Worm (Caenorhabditis elegans): ENCODE data around the gene T07E3.3.

T07E3.3 gene

DNA sequence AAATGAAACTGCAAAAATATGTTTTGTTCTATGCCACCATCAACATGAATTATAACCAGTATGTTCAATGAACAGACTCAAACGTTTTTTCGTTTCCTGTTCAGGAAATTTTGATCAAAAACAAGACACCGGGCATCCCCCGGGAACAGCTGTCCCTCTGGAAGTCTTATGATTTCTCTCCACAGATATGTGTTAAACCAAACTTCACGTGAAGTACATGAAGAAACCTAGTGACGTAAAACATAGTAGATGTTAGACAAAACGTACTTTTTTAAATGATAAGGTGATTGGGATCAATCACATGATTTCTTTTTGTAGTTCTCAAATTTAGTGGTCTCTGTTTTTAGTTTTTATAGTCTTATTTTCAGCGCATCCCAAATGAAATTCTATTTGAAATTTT, 5.2 kb upstream of the T07E3.3 start:
- no peak for TF ChIP-seq hmg-4 (GFP tag; optimal IDR thresholded peaks at IDR 0.05)
- no peak for TF ChIP-seq hmbx-1 (tag; optimal IDR thresholded peaks at IDR 0.05)

ce11 chrIII:6900609-6901008, 3.1 kb upstream of the T07E3.3 start:
- TF ChIP-seq scrt-1 (GFP tag; IDR thresholded peaks at IDR 0.05): no peak
- TF ChIP-seq B0310.2 (tag; optimal IDR thresholded peaks at IDR 0.05): no peak

DNA sequence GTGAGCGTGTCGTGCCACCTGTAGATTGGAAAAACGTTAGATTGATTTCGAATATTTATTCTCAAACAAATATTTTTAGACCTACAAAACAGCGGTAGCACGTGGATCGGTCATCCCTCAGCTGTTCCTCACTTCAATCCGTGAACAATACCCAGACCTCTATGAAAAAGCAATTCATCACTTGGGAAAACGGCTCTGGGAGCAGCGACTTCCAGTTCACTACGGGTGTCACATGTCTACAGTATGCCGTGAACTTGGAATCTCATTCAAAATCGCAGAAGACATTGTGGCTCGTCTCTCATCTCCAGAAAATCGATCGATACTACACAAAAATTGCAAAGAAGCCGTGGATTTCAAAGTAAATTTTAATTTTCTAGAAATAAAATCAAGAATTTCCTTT, 791 bp downstream of the T07E3.3 start:
- no peak for TF ChIP-seq tbx-11 (GFP tag; IDR thresholded peaks at IDR 0.05)
- no peak for TF ChIP-seq hnd-1 (tag; optimal IDR thresholded peaks at IDR 0.05)
- TF ChIP-seq B0310.2 (tag; optimal IDR thresholded peaks at IDR 0.05): no peak
- no peak for TF ChIP-seq ceh-13 (GFP tag; optimal IDR thresholded peaks at IDR 0.05)
- TF ChIP-seq ceh-36 (tag; optimal IDR thresholded peaks at IDR 0.05): no peak
- TF ChIP-seq hmbx-1 (tag; optimal IDR thresholded peaks at IDR 0.05): no peak
- no peak for TF ChIP-seq scrt-1 (GFP tag; IDR thresholded peaks at IDR 0.05)
- TF ChIP-seq ets-7 (tag; optimal IDR thresholded peaks at IDR 0.05): no peak
- no peak for TF ChIP-seq tbx-37 (GFP tag; conservative IDR thresholded peaks at IDR 0.05)
- no peak for TF ChIP-seq aly-1 (tag; optimal IDR thresholded peaks at IDR 0.05)
- TF ChIP-seq ama-1 (optimal IDR thresholded peaks at IDR 0.05): no peak
- no peak for TF ChIP-seq sea-1 (GFP tag; conservative IDR thresholded peaks at IDR 0.05)
- TF ChIP-seq pes-1 (GFP tag; IDR thresholded peaks at IDR 0.05): no peak

- no peak for TF ChIP-seq hnd-1 (tag; optimal IDR thresholded peaks at IDR 0.05)
- TF ChIP-seq B0310.2 (tag; optimal IDR thresholded peaks at IDR 0.05): no peak
- TF ChIP-seq ets-7 (tag; optimal IDR thresholded peaks at IDR 0.05): no peak
These were observed 2.7 kb downstream of the T07E3.3 start, which contains the start of gene T07E3.2 for ce11 chrIII:6906409-6906808. TSS of gene T07E3.2 (plus strand) at chrIII:6906709.

DNA sequence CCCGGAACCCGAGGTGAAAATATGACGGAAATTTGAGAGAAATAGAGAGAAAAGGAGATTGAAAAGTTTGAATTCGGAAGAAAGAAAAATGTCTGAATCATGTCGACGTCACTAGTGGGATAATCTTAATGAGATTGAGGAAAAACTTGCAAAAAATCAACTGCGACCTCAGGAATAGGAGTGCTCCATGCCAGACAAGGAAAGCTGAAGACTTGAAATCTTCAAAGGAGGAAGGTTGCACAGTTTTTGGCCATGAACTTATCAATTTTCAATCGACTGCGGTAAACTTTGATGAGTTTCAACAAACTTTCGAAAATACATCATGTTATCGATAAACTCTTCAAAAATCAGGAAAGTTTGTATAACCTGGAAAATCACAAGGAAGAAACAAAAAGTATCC, 8.7 kb downstream of the T07E3.3 start, which contains the start of gene pdf-1:
Gene pdf-1, minus strand, starts transcription at position 101 of the 400 bp plus-strand sequence.
- no peak for TF ChIP-seq aly-1 (tag; optimal IDR thresholded peaks at IDR 0.05)
- no peak for TF ChIP-seq hnd-1 (tag; optimal IDR thresholded peaks at IDR 0.05)
- TF ChIP-seq flt-1 (GFP tag; IDR thresholded peaks at IDR 0.05): no peak
- TF ChIP-seq sea-1 (GFP tag; conservative IDR thresholded peaks at IDR 0.05): no peak
- no peak for TF ChIP-seq ets-7 (tag; optimal IDR thresholded peaks at IDR 0.05)
- no peak for TF ChIP-seq ceh-13 (GFP tag; optimal IDR thresholded peaks at IDR 0.05)
- no peak for TF ChIP-seq hmbx-1 (tag; optimal IDR thresholded peaks at IDR 0.05)
- TF ChIP-seq B0310.2 (tag; optimal IDR thresholded peaks at IDR 0.05): no peak
- no peak for TF ChIP-seq hmg-4 (GFP tag; optimal IDR thresholded peaks at IDR 0.05)
- TF ChIP-seq scrt-1 (GFP tag; IDR thresholded peaks at IDR 0.05): no peak
- no peak for TF ChIP-seq F13C5.2 (tag; optimal IDR thresholded peaks at IDR 0.05)

ce11 chrIII:6914840-6915239, 11.2 kb downstream of the T07E3.3 start:
- TF ChIP-seq ceh-36 (tag; optimal IDR thresholded peaks at IDR 0.05): no peak
- no peak for TF ChIP-seq tbx-37 (GFP tag; conservative IDR thresholded peaks at IDR 0.05)
- TF ChIP-seq F13C5.2 (tag; optimal IDR thresholded peaks at IDR 0.05): no peak
- no peak for TF ChIP-seq ama-1 (optimal IDR thresholded peaks at IDR 0.05)
- TF ChIP-seq hmbx-1 (tag; optimal IDR thresholded peaks at IDR 0.05): no peak
- TF ChIP-seq ceh-13 (GFP tag; optimal IDR thresholded peaks at IDR 0.05): no peak
- TF ChIP-seq aly-1 (tag; optimal IDR thresholded peaks at IDR 0.05): no peak
- no peak for TF ChIP-seq hnd-1 (tag; optimal IDR thresholded peaks at IDR 0.05)
- TF ChIP-seq tbx-11 (GFP tag; IDR thresholded peaks at IDR 0.05): no peak
- TF ChIP-seq B0310.2 (tag; optimal IDR thresholded peaks at IDR 0.05): no peak
- TF ChIP-seq hmg-4 (GFP tag; optimal IDR thresholded peaks at IDR 0.05): no peak
- TF ChIP-seq tra-4 (tag; optimal IDR thresholded peaks at IDR 0.05): no peak
- TF ChIP-seq flt-1 (GFP tag; IDR thresholded peaks at IDR 0.05): no peak
- TF ChIP-seq ets-7 (tag; optimal IDR thresholded peaks at IDR 0.05): no peak
- TF ChIP-seq sea-1 (GFP tag; conservative IDR thresholded peaks at IDR 0.05): no peak
- no peak for TF ChIP-seq scrt-1 (GFP tag; IDR thresholded peaks at IDR 0.05)
- no peak for TF ChIP-seq pes-1 (GFP tag; IDR thresholded peaks at IDR 0.05)

- TF ChIP-seq ceh-13 (GFP tag; optimal IDR thresholded peaks at IDR 0.05) (no peak), ceh-36 (tag; optimal IDR thresholded peaks at IDR 0.05) (no peak), tbx-37 (GFP tag; conservative IDR thresholded peaks at IDR 0.05) (no peak), hmbx-1 (tag; optimal IDR thresholded peaks at IDR 0.05) (no peak), ama-1 (optimal IDR thresholded peaks at IDR 0.05) (no peak), sea-1 (GFP tag; conservative IDR thresholded peaks at IDR 0.05) (no peak), hnd-1 (tag; optimal IDR thresholded peaks at IDR 0.05) (no peak), F13C5.2 (tag; optimal IDR thresholded peaks at IDR 0.05) (no peak), B0310.2 (tag; optimal IDR thresholded peaks at IDR 0.05) (no peak), tbx-11 (GFP tag; IDR thresholded peaks at IDR 0.05) (no peak), pes-1 (GFP tag; IDR thresholded peaks at IDR 0.05) (no peak), scrt-1 (GFP tag; IDR thresholded peaks at IDR 0.05) (no peak), hmg-4 (GFP tag; optimal IDR thresholded peaks at IDR 0.05) (no peak), flt-1 (GFP tag; IDR thresholded peaks at IDR 0.05) (no peak), tra-4 (tag; optimal IDR thresholded peaks at IDR 0.05) (no peak), aly-1 (tag; optimal IDR thresholded peaks at IDR 0.05) (no peak)
These were observed 25.0 kb downstream of the T07E3.3 start, which contains the start of gene flap-1 for ce11 chrIII:6928725-6929124. TSS of gene flap-1 (minus strand) at chrIII:6928825.

DNA sequence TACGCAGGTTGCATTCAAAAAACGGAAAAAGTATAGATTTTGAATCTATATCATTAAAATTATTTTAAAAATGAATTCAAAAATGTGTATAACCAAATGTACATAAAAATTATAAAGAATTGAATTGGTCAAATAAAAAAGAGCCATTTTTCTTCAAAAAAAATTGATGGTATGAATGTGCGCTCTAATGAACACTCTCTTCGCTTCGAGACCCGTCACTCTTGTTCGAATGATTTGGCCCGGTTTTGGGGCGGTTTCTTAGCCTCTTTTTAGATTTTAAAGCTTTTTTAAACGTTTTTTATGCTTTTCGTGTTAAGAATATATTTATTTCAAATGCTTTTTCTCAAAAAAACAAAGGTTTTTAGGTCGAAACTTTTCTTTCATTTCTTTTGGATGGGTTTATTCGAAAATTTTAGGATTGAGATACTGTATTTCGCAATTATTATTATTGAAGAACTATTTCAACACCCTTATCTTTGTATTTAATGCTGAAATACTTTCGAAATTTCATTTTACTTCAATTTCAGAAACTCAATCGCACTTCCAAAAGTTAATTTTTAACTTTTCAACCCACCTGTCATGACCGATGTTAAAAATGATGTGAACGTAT, 26.0 kb downstream of the T07E3.3 start, which contains the start of gene inf-1:
Gene inf-1, plus strand, starts transcription at position 577 of the 610 bp plus-strand sequence.
- TF ChIP-seq scrt-1 (GFP tag; IDR thresholded peaks at IDR 0.05) (no peak), tbx-11 (GFP tag; IDR thresholded peaks at IDR 0.05) (no peak), ets-7 (tag; optimal IDR thresholded peaks at IDR 0.05) (no peak)
